Fruit fly (Drosophila melanogaster): ENCODE measurements around the gene Cyt-b5-r.

Gene Cyt-b5-r

DNA sequence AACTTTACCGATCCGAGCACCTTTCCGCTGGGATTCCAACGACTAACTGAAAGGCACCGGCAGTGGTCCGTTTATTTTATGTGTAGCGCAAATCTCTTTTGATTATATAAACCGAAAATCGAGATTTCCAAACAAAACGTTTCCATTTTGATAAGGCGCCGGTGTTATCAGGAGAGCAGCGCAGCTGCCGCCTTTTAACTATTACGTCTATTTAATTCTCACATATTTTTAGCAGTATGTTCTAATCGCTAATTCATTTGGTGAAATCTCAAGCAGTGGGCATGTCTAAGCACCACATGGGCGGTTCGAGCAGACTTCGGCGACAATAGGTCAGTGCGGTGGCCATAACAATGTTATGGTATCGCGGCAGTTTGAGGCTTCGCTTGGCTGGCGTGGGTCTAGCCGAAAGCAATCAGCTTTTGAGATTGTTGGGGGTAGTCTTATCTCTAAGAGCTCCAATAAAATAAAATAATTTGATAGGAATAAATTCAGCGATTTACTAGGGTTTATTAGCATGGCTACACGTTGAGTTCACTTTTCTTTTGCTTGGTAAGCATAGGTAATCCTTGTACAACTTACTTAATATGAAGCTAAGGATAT lies at the start of gene Cyt-b5-r:
Gene Cyt-b5-r (minus strand): TSS at position 51 of the 600 bp plus-strand sequence.
- TF ChIP-seq Dll (optimal IDR thresholded peaks at IDR 0.05) (no peak), pan (optimal IDR thresholded peaks at IDR 0.05) (no peak), psq (optimal IDR thresholded peaks at IDR 0.05) (no peak), EcR (GFP tag; optimal IDR thresholded peaks at IDR 0.05) (no peak), CG8478 (optimal IDR thresholded peaks at IDR 0.05) (no peak), usp (GFP tag; optimal IDR thresholded peaks at IDR 0.05) (no peak)

DNA sequence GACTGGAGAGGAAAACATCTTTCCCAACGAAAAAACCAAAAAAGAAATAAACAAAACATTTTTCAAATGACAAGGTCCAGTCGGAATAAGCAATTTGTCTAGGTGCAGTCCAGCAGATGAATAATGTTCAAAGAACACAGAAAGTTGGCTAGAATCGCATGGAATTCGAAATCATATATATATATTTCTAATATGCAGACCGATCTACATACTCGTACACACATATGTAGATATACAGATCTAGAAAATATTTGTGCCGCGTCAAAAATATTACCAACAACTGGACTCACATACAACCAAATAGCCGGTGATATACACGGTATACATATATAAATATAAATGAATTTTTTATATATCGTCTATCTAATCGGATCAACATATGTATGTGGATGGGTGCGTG lies 49.1 kb upstream of the Cyt-b5-r start:
- TF ChIP-seq Dll (optimal IDR thresholded peaks at IDR 0.05) (no peak), pan (optimal IDR thresholded peaks at IDR 0.05) (no peak), psq (optimal IDR thresholded peaks at IDR 0.05) (no peak)

DNA sequence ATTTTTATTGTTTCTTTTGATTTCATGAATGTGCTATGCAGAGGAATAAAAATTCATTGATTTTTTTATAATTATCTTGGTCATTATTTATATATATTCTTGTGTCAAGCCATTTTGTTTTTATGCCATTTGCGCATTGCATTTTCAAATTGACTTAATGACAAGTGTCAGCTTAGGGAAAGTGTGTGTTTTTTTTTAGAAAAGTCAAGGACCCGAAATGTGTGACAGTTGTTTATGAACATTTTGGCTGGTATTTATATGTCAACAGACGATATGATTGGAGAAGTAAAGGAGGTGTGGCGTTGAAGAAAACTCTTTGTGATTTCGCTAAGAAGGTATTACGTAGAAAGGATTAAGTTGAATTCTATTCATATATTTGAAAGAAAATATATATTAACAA lies 47.2 kb upstream of the Cyt-b5-r start, which contains the start of the genes SclA and SclB:
Gene SclA (plus strand): TSS at position 301 of the 400 bp plus-strand sequence.
Gene SclB (plus strand): TSS at position 301 of the 400 bp plus-strand sequence.
- no peak for TF ChIP-seq EcR (GFP tag; optimal IDR thresholded peaks at IDR 0.05)
- TF ChIP-seq usp (GFP tag; optimal IDR thresholded peaks at IDR 0.05), result no peak
- no peak for TF ChIP-seq pan (optimal IDR thresholded peaks at IDR 0.05)
- TF ChIP-seq psq (optimal IDR thresholded peaks at IDR 0.05), result no peak
- no peak for TF ChIP-seq Dll (optimal IDR thresholded peaks at IDR 0.05)
- TF ChIP-seq CG8478 (optimal IDR thresholded peaks at IDR 0.05), result no peak

DNA sequence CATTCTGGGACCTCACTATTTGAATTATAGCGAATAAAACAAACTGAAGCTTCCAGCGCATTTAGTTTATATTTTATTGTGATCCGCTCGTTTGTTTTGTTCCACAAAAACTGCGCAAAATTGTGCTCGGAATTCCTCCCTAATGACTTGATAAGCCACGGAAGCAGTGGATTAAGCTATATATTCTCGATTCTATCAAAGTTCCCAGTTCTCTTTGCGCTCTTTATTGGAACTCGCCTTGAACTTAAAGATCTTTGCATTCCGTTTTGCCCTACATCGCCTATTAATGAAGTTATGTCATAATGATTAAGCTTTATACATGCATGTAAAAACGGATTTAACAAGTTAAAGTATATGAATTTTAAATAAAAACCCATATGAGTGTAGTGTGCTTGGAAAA lies 46.6 kb upstream of the Cyt-b5-r start, which contains the start of gene Nepl9:
Gene Nepl9 (minus strand): TSS at position 101 of the 400 bp plus-strand sequence.
- TF ChIP-seq pan (optimal IDR thresholded peaks at IDR 0.05), result no peak
- no peak for TF ChIP-seq psq (optimal IDR thresholded peaks at IDR 0.05)
- TF ChIP-seq Dll (optimal IDR thresholded peaks at IDR 0.05), result no peak
- TF ChIP-seq EcR (GFP tag; optimal IDR thresholded peaks at IDR 0.05), result no peak
- TF ChIP-seq usp (GFP tag; optimal IDR thresholded peaks at IDR 0.05), result no peak
- no peak for TF ChIP-seq CG8478 (optimal IDR thresholded peaks at IDR 0.05)

DNA sequence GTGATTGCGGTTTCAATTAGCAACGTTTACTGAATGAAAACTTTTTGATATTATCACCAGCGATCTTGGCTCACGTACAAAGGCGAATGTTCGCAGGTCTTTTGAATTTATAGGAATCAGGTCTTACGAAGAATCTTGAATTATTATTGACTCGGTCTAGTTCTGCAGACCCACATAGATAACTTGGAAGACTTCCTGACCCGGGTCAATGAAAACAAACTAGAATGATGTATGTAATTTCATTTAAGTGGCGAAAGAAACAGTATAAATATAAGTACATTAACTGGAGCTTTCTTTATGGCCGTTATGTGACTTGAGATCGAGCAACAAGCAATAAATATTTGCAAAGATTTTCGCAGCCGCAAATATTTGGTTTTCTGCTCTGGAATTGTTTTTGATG lies 43.9 kb upstream of the Cyt-b5-r start, which contains the start of gene CG13282:
Gene CG13282 (minus strand): TSS at position 101 of the 400 bp plus-strand sequence.
- TF ChIP-seq CG8478 (optimal IDR thresholded peaks at IDR 0.05), result no peak
- TF ChIP-seq psq (optimal IDR thresholded peaks at IDR 0.05), result no peak
- TF ChIP-seq pan (optimal IDR thresholded peaks at IDR 0.05), result no peak
- no peak for TF ChIP-seq EcR (GFP tag; optimal IDR thresholded peaks at IDR 0.05)
- no peak for TF ChIP-seq Dll (optimal IDR thresholded peaks at IDR 0.05)
- TF ChIP-seq usp (GFP tag; optimal IDR thresholded peaks at IDR 0.05), result no peak

DNA sequence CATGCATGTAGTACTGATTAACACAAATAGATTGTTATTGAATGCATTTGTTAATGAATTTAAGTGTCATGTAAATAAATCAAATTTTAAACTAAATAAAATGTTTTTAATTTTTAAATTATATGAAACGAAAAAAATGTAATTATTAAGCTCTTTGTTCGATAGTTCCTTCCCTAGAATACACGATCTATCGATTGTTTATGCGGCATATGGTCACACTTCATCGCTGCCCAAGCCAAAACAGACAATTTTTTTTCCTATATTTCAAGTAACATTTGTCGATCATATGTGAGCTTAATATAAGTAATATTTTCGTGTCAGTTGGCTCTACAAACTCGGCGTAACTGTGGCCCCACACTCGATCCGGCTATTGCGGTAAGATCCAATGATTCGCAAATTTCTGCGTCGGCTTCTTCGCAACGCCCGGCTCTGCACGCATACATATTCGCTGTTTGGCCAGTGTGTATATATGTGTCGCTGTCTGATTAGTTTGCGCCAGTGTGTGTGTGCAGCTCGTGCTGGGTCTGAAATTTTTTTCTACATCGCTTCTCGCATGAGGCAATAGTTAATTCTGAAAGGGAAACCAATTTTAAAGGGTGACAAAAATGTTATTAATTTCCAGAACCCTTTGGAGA lies 36.5 kb upstream of the Cyt-b5-r start, which contains the start of gene AspRS-m:
Gene AspRS-m (plus strand): TSS at position 207 of the 635 bp plus-strand sequence.
- TF ChIP-seq Dll (optimal IDR thresholded peaks at IDR 0.05) (no peak), CG8478 (optimal IDR thresholded peaks at IDR 0.05) (peak; percentile 31)

DNA sequence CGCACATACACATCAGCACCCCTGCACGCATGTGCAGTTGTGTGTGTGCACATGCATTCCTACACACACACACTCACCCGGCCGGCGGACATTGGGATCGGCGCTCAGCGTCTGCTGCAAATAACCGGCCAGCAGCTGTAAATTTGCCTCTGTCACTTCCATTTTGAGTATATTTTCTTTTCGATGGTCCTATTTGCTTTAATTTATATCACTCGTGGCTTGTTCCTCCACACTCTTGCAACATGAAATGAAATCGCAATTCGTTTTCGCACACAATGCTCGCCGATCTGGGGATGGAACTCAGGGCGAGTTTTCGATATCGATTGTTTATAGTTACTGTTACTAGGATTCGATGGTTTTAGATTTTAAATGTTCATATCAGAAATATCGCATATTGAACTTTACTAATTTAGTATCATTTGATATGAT lies 34.4 kb upstream of the Cyt-b5-r start, which contains the start of gene Cse1:
Gene Cse1 (minus strand): TSS at position 303 of the 429 bp plus-strand sequence.
- peak; percentile 3 for TF ChIP-seq CG8478 (optimal IDR thresholded peaks at IDR 0.05)
- TF ChIP-seq pan (optimal IDR thresholded peaks at IDR 0.05), result no peak

DNA sequence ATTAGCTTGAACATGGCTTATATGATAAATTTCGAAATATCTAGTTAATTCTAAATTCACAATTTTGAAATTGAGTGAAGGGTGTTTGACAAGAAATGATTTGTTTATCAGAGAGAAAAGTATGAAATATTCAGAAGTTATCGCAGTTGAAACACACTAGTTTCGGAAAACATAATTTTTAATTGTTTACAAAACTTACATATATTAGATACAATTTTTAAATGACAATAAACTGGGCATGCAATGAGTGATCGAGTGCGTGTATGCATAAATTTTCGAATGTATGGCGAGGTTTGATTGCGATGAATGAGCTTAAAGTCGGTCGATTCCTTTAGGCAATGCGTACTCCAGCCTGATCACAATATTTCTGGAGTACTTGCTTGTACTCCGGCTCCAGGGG lies 30.5 kb upstream of the Cyt-b5-r start, which contains the start of gene CG13280:
Gene CG13280 (minus strand): TSS at position 101 of the 400 bp plus-strand sequence.
- TF ChIP-seq CG8478 (optimal IDR thresholded peaks at IDR 0.05) (no peak), pan (optimal IDR thresholded peaks at IDR 0.05) (no peak)

DNA sequence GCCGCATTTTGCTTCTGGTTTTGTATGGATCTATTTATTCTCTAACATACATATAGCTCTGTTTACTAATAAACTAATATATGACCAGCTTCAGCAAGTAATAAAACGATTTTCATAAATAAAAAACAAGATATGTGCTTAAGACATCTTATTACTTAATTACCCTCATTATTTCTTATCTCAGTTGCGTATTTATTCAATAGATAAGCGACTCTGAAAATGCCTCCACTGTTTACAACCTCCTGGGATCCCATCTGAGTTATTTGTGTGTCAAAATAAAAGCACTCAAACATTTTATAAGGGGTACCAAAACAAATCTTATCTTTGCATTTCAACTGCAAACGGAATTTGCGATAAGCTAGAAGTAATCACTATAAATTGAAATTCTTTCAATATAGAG lies 29.2 kb upstream of the Cyt-b5-r start:
- no peak for TF ChIP-seq pan (optimal IDR thresholded peaks at IDR 0.05)
- TF ChIP-seq Dll (optimal IDR thresholded peaks at IDR 0.05), result no peak
- TF ChIP-seq EcR (GFP tag; optimal IDR thresholded peaks at IDR 0.05), result no peak
- no peak for TF ChIP-seq CG8478 (optimal IDR thresholded peaks at IDR 0.05)
- TF ChIP-seq psq (optimal IDR thresholded peaks at IDR 0.05), result no peak

DNA sequence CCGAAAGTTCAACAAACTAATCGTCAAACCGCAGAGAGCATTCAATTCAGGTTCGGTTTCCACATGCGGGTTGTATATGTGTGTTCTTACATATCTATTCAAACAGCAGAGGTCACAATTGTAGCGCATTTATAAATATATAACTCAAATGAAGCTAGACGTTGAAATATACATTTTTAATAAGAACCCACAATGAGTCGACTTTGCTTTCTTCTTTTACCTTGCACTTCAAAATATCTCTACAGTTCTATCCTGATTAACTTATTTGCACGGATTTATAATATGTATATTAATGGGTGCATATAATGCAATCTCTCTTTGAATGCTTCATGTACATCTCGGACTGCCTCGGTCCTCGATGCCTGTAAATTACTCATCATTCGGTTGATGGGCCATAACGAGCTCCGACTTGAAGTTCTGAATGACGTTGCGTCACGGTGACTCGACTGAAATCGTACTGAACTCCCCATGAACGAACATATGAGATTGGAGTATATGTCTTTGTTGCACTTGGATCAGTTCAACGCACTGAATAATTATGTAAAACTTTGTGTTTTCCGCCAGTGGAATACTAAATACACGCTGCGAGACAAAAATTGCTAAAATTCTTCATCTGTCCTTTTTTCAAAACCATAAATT lies 27.9 kb upstream of the Cyt-b5-r start:
- TF ChIP-seq Dll (optimal IDR thresholded peaks at IDR 0.05) (no peak), usp (GFP tag; optimal IDR thresholded peaks at IDR 0.05) (no peak), psq (optimal IDR thresholded peaks at IDR 0.05) (no peak), pan (optimal IDR thresholded peaks at IDR 0.05) (no peak), CG8478 (optimal IDR thresholded peaks at IDR 0.05) (no peak), EcR (GFP tag; optimal IDR thresholded peaks at IDR 0.05) (no peak)

DNA sequence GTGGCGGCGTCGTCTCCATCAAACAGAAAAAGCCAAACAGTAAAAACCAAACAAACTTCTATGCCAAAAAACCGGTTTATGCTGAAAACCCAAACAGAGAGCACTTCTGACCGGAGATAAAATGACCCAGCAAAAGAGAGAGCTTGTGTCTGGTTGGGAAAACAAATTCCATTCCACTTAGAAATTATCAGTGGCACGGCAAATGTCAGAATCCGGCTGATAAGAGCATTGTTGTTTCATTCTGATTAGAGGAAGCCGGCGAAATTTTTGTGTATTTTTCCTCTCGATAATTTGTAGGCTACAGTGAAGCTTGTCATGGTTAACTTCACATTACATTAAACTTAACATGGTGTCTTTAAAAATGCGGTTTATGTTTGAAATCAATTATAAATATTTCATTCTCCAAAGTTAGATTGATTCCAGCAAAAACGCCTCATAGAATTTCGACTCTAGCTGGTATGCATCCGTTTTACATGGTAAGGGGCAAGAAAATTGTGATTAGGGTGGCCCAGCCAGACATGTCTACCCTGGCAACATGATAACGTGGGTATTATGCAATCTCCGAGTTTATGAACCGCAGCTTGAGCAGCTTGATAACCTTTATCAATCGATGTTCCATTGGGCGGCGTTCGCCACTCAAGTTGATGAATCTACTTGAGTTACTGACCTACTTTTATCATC lies 27.0 kb upstream of the Cyt-b5-r start:
- TF ChIP-seq psq (optimal IDR thresholded peaks at IDR 0.05) (no peak), CG8478 (optimal IDR thresholded peaks at IDR 0.05) (no peak), usp (GFP tag; optimal IDR thresholded peaks at IDR 0.05) (no peak), Dll (optimal IDR thresholded peaks at IDR 0.05) (no peak), pan (optimal IDR thresholded peaks at IDR 0.05) (no peak), EcR (GFP tag; optimal IDR thresholded peaks at IDR 0.05) (no peak)

DNA sequence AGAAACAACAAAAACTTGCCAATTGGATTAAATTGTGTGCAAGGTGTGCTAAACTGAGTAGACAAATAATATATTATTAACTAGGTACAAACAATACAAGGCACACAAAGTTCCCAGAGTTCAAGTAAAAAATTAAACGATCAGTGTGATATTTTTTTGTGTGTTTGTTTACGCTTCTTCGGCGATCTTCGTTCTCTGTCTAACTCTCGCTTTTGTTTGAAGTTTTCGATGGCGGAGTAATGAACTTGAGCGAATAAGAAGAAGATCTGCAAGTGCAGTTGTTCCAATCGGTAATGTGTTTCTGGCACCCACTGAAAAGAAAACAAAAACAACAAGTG lies 26.2 kb upstream of the Cyt-b5-r start:
- TF ChIP-seq Dll (optimal IDR thresholded peaks at IDR 0.05) (no peak), usp (GFP tag; optimal IDR thresholded peaks at IDR 0.05) (no peak), EcR (GFP tag; optimal IDR thresholded peaks at IDR 0.05) (peak; percentile 49 to 63), CG8478 (optimal IDR thresholded peaks at IDR 0.05) (no peak)
